Worm (Caenorhabditis elegans) whole organism, L1 larva: Measurements from ENCODE around the gene R09H10.7.

Experiments used
- C34B4.2 ChIP-seq: sonication (generic microtip); optimal IDR thresholded peaks from 2 replicates; lab custom pipeline; 2017; ENCODE audit warnings: mild to moderate bottlenecking, missing genetic modification characterization, missing compliant biosample characterization
- ama-1 ChIP-seq: fragments of 150-350 bp; optimal IDR thresholded peaks from 2 replicates; lab custom pipeline; 2014
- nhr-20 ChIP-seq: sonication (generic microtip); optimal IDR thresholded peaks from 2 replicates; lab custom pipeline; 2016; ENCODE audit warnings: mild to moderate bottlenecking, missing genetic modification characterization, missing compliant biosample characterization

ce11 chrIV:10609920-10610319, 11.0 kb upstream of the R09H10.7 start:
- TF ChIP-seq ama-1 (lab: Kevin White, UChicago) (no peak), nhr-20 (tag; lab: Kevin White, UChicago) (peak; percentile 21), C34B4.2 (tag; lab: Kevin White, UChicago) (no peak)
